Worm (Caenorhabditis elegans) whole organism, early embryonic: Measurements from ENCODE around the gene Y39G8C.2.

Experiments used
- ama-1 ChIP-seq: fragments of 150-350 bp; optimal IDR thresholded peaks from 2 replicates; lab custom pipeline; 2014
- ceh-13 ChIP-seq: fragments of 200-800 bp; sonication (Bioruptor generic); optimal IDR thresholded peaks from 2 replicates; lab custom pipeline; 2018; ENCODE audit warnings: mild to moderate bottlenecking, missing genetic modification characterization, missing compliant biosample characterization
- ets-7 ChIP-seq: sonication (generic microtip); optimal IDR thresholded peaks from 2 replicates; lab custom pipeline; 2016; ENCODE audit warnings: missing genotype, missing genetic modification characterization, missing compliant biosample characterization
- hmbx-1 ChIP-seq: sonication (generic microtip); optimal IDR thresholded peaks from 2 replicates; lab custom pipeline; 2016; ENCODE audit warnings: mild to moderate bottlenecking, missing genetic modification characterization, missing compliant biosample characterization
- tra-4 ChIP-seq: sonication (generic microtip); optimal IDR thresholded peaks from 2 replicates; lab custom pipeline; 2017; ENCODE audit warnings: missing genetic modification characterization, missing compliant biosample characterization

DNA sequence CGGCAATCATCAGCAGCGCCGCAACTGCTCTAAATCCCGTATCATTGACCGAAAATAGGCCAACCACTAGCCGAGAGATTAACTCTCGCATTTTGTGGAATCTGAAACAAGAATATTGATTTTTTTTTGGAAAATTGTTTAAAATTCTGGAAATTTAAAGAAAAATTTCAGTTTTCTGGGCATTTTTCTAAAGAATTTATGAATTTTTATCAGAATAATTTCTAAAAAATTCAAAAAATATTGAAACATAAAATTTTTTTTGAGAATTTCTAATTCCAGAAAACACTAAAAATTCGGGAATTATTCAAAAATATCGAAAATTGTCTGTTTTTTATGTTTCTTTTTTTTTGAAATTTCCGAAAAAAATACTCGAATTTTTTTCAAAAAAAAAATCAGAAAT lies 35.3 kb upstream of the Y39G8C.2 start, which contains the start of gene algn-3:
- no peak for TF ChIP-seq ceh-13 (GFP tag; lab: Kevin White, UChicago)
- TF ChIP-seq hmbx-1 (tag; lab: Kevin White, UChicago), result no peak
- TF ChIP-seq tra-4 (tag; lab: Kevin White, UChicago), result no peak
- TF ChIP-seq ets-7 (tag; lab: Kevin White, UChicago), result no peak
- TF ChIP-seq ama-1, result no peak
